Worm (Caenorhabditis elegans) whole organism, late embryonic: Measurements from ENCODE around the gene ZK1248.5.

Source experiments
- K02D7.2 ChIP-seq: sonication (generic microtip); optimal IDR thresholded peaks from 2 replicates; lab custom pipeline; 2017; ENCODE audit warnings: mild to moderate bottlenecking, missing genetic modification characterization, missing compliant biosample characterization
- K09A11.1 ChIP-seq: sonication (generic microtip); optimal IDR thresholded peaks from 2 replicates; lab custom pipeline; 2017; ENCODE audit warnings: antibody characterized with exemption, mild to moderate bottlenecking, missing genetic modification characterization, missing compliant biosample characterization; ENCODE audit not compliant: insufficient read depth
- T23F11.4 ChIP-seq: fragments of 200-800 bp; sonication (Bioruptor generic); optimal IDR thresholded peaks from 2 replicates; lab custom pipeline; 2018; ENCODE audit warnings: mild to moderate bottlenecking, missing genetic modification characterization, missing compliant biosample characterization
- Y22D7AL.16 ChIP-seq: sonication (generic microtip); optimal IDR thresholded peaks from 2 replicates; lab custom pipeline; 2016; ENCODE audit warnings: missing genetic modification characterization, missing compliant biosample characterization
- ceh-14 ChIP-seq: sonication (generic microtip); optimal IDR thresholded peaks from 2 replicates; lab custom pipeline; 2016; ENCODE audit warnings: missing genotype, missing genetic modification characterization, missing compliant biosample characterization
- ceh-18 ChIP-seq: sonication (generic microtip); optimal IDR thresholded peaks from 2 replicates; lab custom pipeline; 2016; ENCODE audit warnings: missing genetic modification characterization, missing compliant biosample characterization
- ceh-2 ChIP-seq: sonication (generic microtip); optimal IDR thresholded peaks from 2 replicates; lab custom pipeline; 2016; ENCODE audit warnings: missing genotype, missing genetic modification characterization, missing compliant biosample characterization
- ceh-24 ChIP-seq: sonication (generic microtip); optimal IDR thresholded peaks from 2 replicates; lab custom pipeline; 2016; ENCODE audit warnings: mild to moderate bottlenecking, missing genetic modification characterization, missing compliant biosample characterization
- ceh-30 ChIP-seq: fragments of 150-350 bp; optimal IDR thresholded peaks from 2 replicates; lab custom pipeline; 2014; ENCODE audit warnings: missing biosample characterization, missing genetic modification characterization
- ceh-31 ChIP-seq: sonication (generic microtip); optimal IDR thresholded peaks from 2 replicates; lab custom pipeline; 2016; ENCODE audit warnings: missing genetic modification characterization, missing compliant biosample characterization
- ceh-45 ChIP-seq: fragments of 200-800 bp; sonication (Bioruptor generic); IDR thresholded peaks from 2 replicates; pipeline ENCODE4 v1.3.6; 2022; ENCODE audit warnings: missing genetic modification reagents, missing genetic modification characterization, missing compliant biosample characterization
- ceh-6 ChIP-seq: fragments of 200-800 bp; sonication (Bioruptor generic); optimal IDR thresholded peaks from 2 replicates; lab custom pipeline; 2018; ENCODE audit warnings: mild to moderate bottlenecking, missing genetic modification characterization, missing compliant biosample characterization
- ceh-9 ChIP-seq: sonication (generic microtip); optimal IDR thresholded peaks from 2 replicates; lab custom pipeline; 2016; ENCODE audit warnings: mild to moderate bottlenecking, missing genetic modification characterization, inconsistent platforms, missing compliant biosample characterization
- dmd-4 ChIP-seq: sonication (generic microtip); optimal IDR thresholded peaks from 2 replicates; lab custom pipeline; 2016; ENCODE audit warnings: borderline replicate concordance, missing genetic modification characterization, missing compliant biosample characterization
- dve-1 ChIP-seq: sonication (generic microtip); optimal IDR thresholded peaks from 2 replicates; lab custom pipeline; 2017; ENCODE audit warnings: antibody characterized with exemption, mild to moderate bottlenecking, missing genetic modification characterization, missing compliant biosample characterization
- elt-2 ChIP-seq: sonication (generic microtip); optimal IDR thresholded peaks from 2 replicates; lab custom pipeline; 2016; ENCODE audit warnings: missing genetic modification reagents, missing genetic modification characterization, missing compliant biosample characterization
- elt-4 ChIP-seq: sonication (generic microtip); optimal IDR thresholded peaks from 2 replicates; lab custom pipeline; 2016; ENCODE audit warnings: missing genetic modification characterization, missing compliant biosample characterization
- fkh-6 ChIP-seq: sonication (generic microtip); optimal IDR thresholded peaks from 2 replicates; lab custom pipeline; 2016; ENCODE audit warnings: missing genetic modification characterization, missing compliant biosample characterization
- gmeb-2 ChIP-seq: sonication (generic microtip); optimal IDR thresholded peaks from 2 replicates; lab custom pipeline; 2016; ENCODE audit warnings: missing genetic modification characterization, inconsistent platforms, missing compliant biosample characterization
- hlh-13 ChIP-seq: fragments of 200-800 bp; sonication (Bioruptor generic); optimal IDR thresholded peaks from 2 replicates; lab custom pipeline; 2018; ENCODE audit warnings: mild to moderate bottlenecking, missing genetic modification characterization, missing compliant biosample characterization
- hlh-15 ChIP-seq: sonication (generic microtip); optimal IDR thresholded peaks from 2 replicates; lab custom pipeline; 2016; ENCODE audit warnings: missing genetic modification characterization, missing compliant biosample characterization
- hlh-30 ChIP-seq: sonication (generic microtip); optimal IDR thresholded peaks from 2 replicates; lab custom pipeline; 2017; ENCODE audit warnings: antibody characterized with exemption, missing genetic modification characterization, missing compliant biosample characterization; ENCODE audit not compliant: insufficient read depth
- hlh-6 ChIP-seq: sonication (generic microtip); optimal IDR thresholded peaks from 2 replicates; lab custom pipeline; 2016; ENCODE audit warnings: missing genotype, missing genetic modification characterization, missing compliant biosample characterization
- hlh-8 ChIP-seq: sonication (generic microtip); optimal IDR thresholded peaks from 2 replicates; lab custom pipeline; 2016; ENCODE audit warnings: missing genotype, missing genetic modification characterization, missing compliant biosample characterization
- lim-6 ChIP-seq: sonication (generic microtip); optimal IDR thresholded peaks from 2 replicates; lab custom pipeline; 2016; ENCODE audit warnings: missing genetic modification characterization, missing compliant biosample characterization
- lin-11 ChIP-seq: fragments of 200-800 bp; sonication (Bioruptor generic); optimal IDR thresholded peaks from 2 replicates; lab custom pipeline; 2018; ENCODE audit warnings: mild to moderate bottlenecking, missing genetic modification characterization, missing compliant biosample characterization
- madf-2 ChIP-seq: sonication (generic microtip); optimal IDR thresholded peaks from 2 replicates; lab custom pipeline; 2017; ENCODE audit warnings: missing genetic modification characterization, missing compliant biosample characterization
- nhr-232 ChIP-seq: sonication (generic microtip); optimal IDR thresholded peaks from 2 replicates; lab custom pipeline; 2016; ENCODE audit warnings: missing genetic modification characterization, missing compliant biosample characterization
- npax-4 ChIP-seq: sonication (generic microtip); optimal IDR thresholded peaks from 2 replicates; lab custom pipeline; 2016; ENCODE audit warnings: missing genetic modification characterization, missing compliant biosample characterization
- odd-2 ChIP-seq: sonication (generic microtip); optimal IDR thresholded peaks from 2 replicates; lab custom pipeline; 2017; ENCODE audit warnings: antibody characterized with exemption, mild to moderate bottlenecking, missing genetic modification characterization, missing compliant biosample characterization
- pag-3 ChIP-seq: sonication (generic microtip); optimal IDR thresholded peaks from 2 replicates; lab custom pipeline; 2016; ENCODE audit warnings: missing compliant biosample characterization, missing genetic modification characterization, borderline replicate concordance
- pat-9 ChIP-seq: fragments of 200-800 bp; sonication (Bioruptor generic); optimal IDR thresholded peaks from 2 replicates; lab custom pipeline; 2018; ENCODE audit warnings: mild to moderate bottlenecking, missing genetic modification characterization, moderate library complexity, missing compliant biosample characterization
- pax-1 ChIP-seq: fragments of 150-350 bp; optimal IDR thresholded peaks from 2 replicates; lab custom pipeline; 2014; ENCODE audit warnings: missing biosample characterization, missing genetic modification characterization
- pha-2 ChIP-seq: sonication (generic microtip); optimal IDR thresholded peaks from 2 replicates; lab custom pipeline; 2017; ENCODE audit warnings: mild to moderate bottlenecking, missing genetic modification characterization, missing compliant biosample characterization
- pha-4 ChIP-seq: fragments of 150-350 bp; optimal IDR thresholded peaks from 2 replicates; lab custom pipeline; 2018; ENCODE audit warnings: missing biosample characterization, missing genetic modification reagents, missing genetic modification characterization
- pqm-1 ChIP-seq: sonication (generic microtip); optimal IDR thresholded peaks from 2 replicates; lab custom pipeline; 2016; ENCODE audit warnings: missing genetic modification characterization, missing compliant biosample characterization
- pros-1 ChIP-seq: fragments of 150-350 bp; optimal IDR thresholded peaks from 2 replicates; lab custom pipeline; 2014; ENCODE audit warnings: missing biosample characterization, missing genetic modification reagents, missing genetic modification characterization
- ref-2 ChIP-seq: sonication (generic microtip); optimal IDR thresholded peaks from 2 replicates; lab custom pipeline; 2016; ENCODE audit warnings: missing genetic modification characterization, missing compliant biosample characterization
- rnt-1 ChIP-seq: sonication (generic microtip); optimal IDR thresholded peaks from 2 replicates; lab custom pipeline; 2016; ENCODE audit warnings: missing genetic modification characterization, missing compliant biosample characterization
- sox-2 ChIP-seq: fragments of 200-800 bp; sonication (Bioruptor generic); IDR thresholded peaks from 2 replicates; pipeline ENCODE4 v1.3.6; 2022; ENCODE audit warnings: missing genetic modification reagents, missing genetic modification characterization, missing compliant biosample characterization
- tbx-2 ChIP-seq: sonication (generic microtip); optimal IDR thresholded peaks from 2 replicates; lab custom pipeline; 2016; ENCODE audit warnings: missing genetic modification characterization, missing compliant biosample characterization
- tbx-7 ChIP-seq: sonication (generic microtip); optimal IDR thresholded peaks from 2 replicates; lab custom pipeline; 2016; ENCODE audit warnings: missing genotype, missing genetic modification characterization, missing compliant biosample characterization
- ttx-3 ChIP-seq: sonication (generic microtip); optimal IDR thresholded peaks from 2 replicates; lab custom pipeline; 2016; ENCODE audit warnings: missing genetic modification reagents, missing genetic modification characterization, missing compliant biosample characterization
- unc-42 ChIP-seq: sonication (generic microtip); optimal IDR thresholded peaks from 2 replicates; lab custom pipeline; 2016; ENCODE audit warnings: missing genotype, missing genetic modification characterization, missing compliant biosample characterization
- unc-55 ChIP-seq: sonication (generic microtip); optimal IDR thresholded peaks from 2 replicates; lab custom pipeline; 2017; ENCODE audit warnings: missing biosample characterization, missing genetic modification reagents, missing genetic modification characterization
- zip-5 ChIP-seq: sonication (generic microtip); optimal IDR thresholded peaks from 2 replicates; lab custom pipeline; 2016; ENCODE audit warnings: missing genetic modification characterization, missing compliant biosample characterization

The ZK1248.5 gene

DNA sequence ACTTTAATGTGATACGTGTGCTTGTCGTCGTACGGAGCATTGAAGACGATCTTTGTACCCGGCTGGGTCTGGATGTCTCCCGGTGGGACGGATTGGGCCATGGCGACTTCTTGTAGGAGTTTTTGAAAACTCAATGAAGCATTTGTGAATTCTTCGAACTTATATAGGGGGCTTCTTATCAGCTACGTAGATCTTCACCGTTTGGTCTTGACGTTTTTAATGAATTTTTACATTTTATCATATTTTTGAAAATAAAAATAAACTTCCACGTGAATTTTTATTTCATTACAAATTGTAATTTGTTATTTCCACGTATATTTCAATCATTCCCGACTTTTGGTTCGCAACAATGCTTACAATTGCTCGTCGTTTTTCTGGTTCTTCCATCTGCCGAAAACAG is at the start of gene ZK1248.5, which contains the start of gene msp-64:
Gene ZK1248.5 (plus strand): TSS at position 285 of the 400 bp plus-strand sequence.
Gene msp-64 (minus strand): TSS at position 101 of the 400 bp plus-strand sequence.
- TF ChIP-seq lim-6 (tag; lab: Kevin White, UChicago): no peak

ce11 chrII:5765318-5765717 is 45.0 kb upstream of the ZK1248.5 start, which contains the start of gene ifb-1:
TSS of gene ifb-1 (plus strand) at chrII:5765618.
- TF ChIP-seq ceh-9 (tag; lab: Kevin White, UChicago) (no peak), K09A11.1 (tag; lab: Kevin White, UChicago) (no peak), ref-2 (tag; lab: Kevin White, UChicago) (no peak), K02D7.2 (tag; lab: Kevin White, UChicago) (no peak), unc-42 (tag; lab: Kevin White, UChicago) (no peak), rnt-1 (tag; lab: Kevin White, UChicago) (no peak), ceh-14 (tag; lab: Kevin White, UChicago) (no peak), T23F11.4 (GFP tag; lab: Kevin White, UChicago) (no peak), odd-2 (no peak), pha-2 (no peak), sox-2 (GFP tag; lab: Robert Waterston, UW) (no peak), lin-11 (tag; lab: Kevin White, UChicago) (no peak), pat-9 (tag; lab: Kevin White, UChicago) (no peak), hlh-30 (tag; lab: Kevin White, UChicago) (no peak), pax-1 (tag; lab: Kevin White, UChicago) (no peak)

DNA sequence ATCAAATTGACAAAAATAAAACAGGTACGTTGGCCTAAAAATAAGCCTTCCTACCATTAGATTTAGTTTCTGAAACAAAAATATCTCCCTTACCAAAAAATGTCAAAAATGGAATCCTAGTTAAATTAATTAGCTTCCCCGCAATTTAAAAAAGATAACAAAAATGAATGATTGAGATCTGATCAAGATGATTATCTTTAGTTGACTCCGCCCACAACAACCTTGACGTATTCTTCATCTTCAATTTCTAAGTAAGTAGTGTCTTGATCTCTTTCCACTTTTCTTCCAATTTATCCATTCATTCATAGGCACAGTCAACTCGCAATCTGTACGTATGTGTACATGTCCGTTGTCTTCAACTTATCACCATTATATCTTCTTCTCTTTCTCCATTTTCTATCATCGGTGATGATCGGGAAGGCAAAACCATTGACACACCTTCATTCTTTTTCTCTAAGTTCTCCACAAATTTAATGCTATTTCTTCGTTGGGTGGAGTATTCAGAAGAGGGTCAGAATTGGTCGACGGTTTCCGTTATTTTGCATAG is 42.0 kb upstream of the ZK1248.5 start:
- TF ChIP-seq ceh-24 (tag; lab: Kevin White, UChicago) (no peak), odd-2 (no peak), ceh-18 (tag; lab: Kevin White, UChicago) (no peak), ceh-45 (GFP tag; lab: Robert Waterston, UW) (no peak), elt-4 (no peak), dve-1 (tag; lab: Kevin White, UChicago) (no peak), unc-55 (GFP tag; lab: Kevin White, UChicago) (no peak), hlh-8 (tag; lab: Kevin White, UChicago) (no peak)

- TF ChIP-seq ttx-3 (tag; lab: Kevin White, UChicago) (peak; percentile 36), fkh-6 (tag; lab: Kevin White, UChicago) (peak; percentile 59), pros-1 (tag; lab: Kevin White, UChicago) (no peak), dmd-4 (tag; lab: Kevin White, UChicago) (no peak), rnt-1 (tag; lab: Kevin White, UChicago) (no peak), tbx-7 (no peak), pha-4 (tag; lab: Kevin White, UChicago) (no peak), pqm-1 (tag; lab: Kevin White, UChicago) (peak; percentile 9), ceh-6 (GFP tag; lab: Kevin White, UChicago) (peak; percentile 68), hlh-6 (peak; percentile 48), madf-2 (tag; lab: Kevin White, UChicago) (peak; percentile 47), ceh-2 (tag; lab: Kevin White, UChicago) (peak; percentile 46), lin-11 (tag; lab: Kevin White, UChicago) (peak; percentile 12), zip-5 (peak; percentile 30), ceh-45 (GFP tag; lab: Robert Waterston, UW) (0 out of 2 replicates have a peak, but pooled peaks have one; percentile 20), ceh-30 (tag; lab: Kevin White, UChicago) (no peak), gmeb-2 (no peak), npax-4 (tag; lab: Kevin White, UChicago) (no peak), nhr-232 (tag; lab: Kevin White, UChicago) (peak; percentile 44), elt-2 (tag; lab: Kevin White, UChicago) (peak; percentile 87), hlh-13 (GFP tag; lab: Kevin White, UChicago) (peak; percentile 59), hlh-15 (tag; lab: Kevin White, UChicago) (no peak), tbx-2 (tag; lab: Kevin White, UChicago) (peak; percentile 48), pag-3 (tag; lab: Kevin White, UChicago) (no peak), pax-1 (tag; lab: Kevin White, UChicago) (no peak), lim-6 (tag; lab: Kevin White, UChicago) (no peak), Y22D7AL.16 (peak; percentile 18), ceh-31 (tag; lab: Kevin White, UChicago) (peak; percentile 52)
These were observed 37.7 kb upstream of the ZK1248.5 start for ce11 chrII:5772547-5773142.
